Worm (Caenorhabditis elegans) whole organism, L4 larva: ENCODE measurements around the gene C05G5.3.

ENCODE experiments used
- D1046.2 ChIP-seq: fragments of 200-800 bp; sonication (Bioruptor generic); IDR thresholded peaks from 2 replicates; pipeline ENCODE4 v1.3.6; 2022; ENCODE audit warnings: missing genetic modification characterization, missing compliant biosample characterization
- F44E2.7 ChIP-seq: fragments of 200-800 bp; sonication (Bioruptor generic); IDR thresholded peaks from 2 replicates; pipeline ENCODE4 v2.1.2; 2022; ENCODE audit warnings: missing genetic modification characterization, missing compliant biosample characterization
- F49E8.2 ChIP-seq: sonication (generic microtip); optimal IDR thresholded peaks from 2 replicates; lab custom pipeline; 2016; ENCODE audit warnings: missing compliant biosample characterization, mild to moderate bottlenecking, missing genetic modification characterization, borderline replicate concordance
- T20F7.1 ChIP-seq: fragments of 200-800 bp; sonication (Bioruptor generic); optimal IDR thresholded peaks from 2 replicates; lab custom pipeline; 2018; ENCODE audit warnings: mild to moderate bottlenecking, missing genetic modification characterization, missing compliant biosample characterization
- T26A8.4 ChIP-seq: fragments of 200-800 bp; sonication (Bioruptor generic); IDR thresholded peaks from 2 replicates; pipeline ENCODE4 v1.3.6; 2022; ENCODE audit warnings: missing genetic modification characterization, missing compliant biosample characterization
- ZK337.2 ChIP-seq: fragments of 200-800 bp; sonication (Bioruptor generic); IDR thresholded peaks from 2 replicates; pipeline ENCODE4 v1.3.6; 2022; ENCODE audit warnings: missing genetic modification reagents, missing genetic modification characterization, missing compliant biosample characterization
- ZK546.5 ChIP-seq, 2 experiments: sonication (generic microtip); optimal IDR thresholded peaks; 2 replicates each; lab custom pipeline; 2017; ENCODE audit warnings: missing biosample characterization in 2 of 2, missing genetic modification characterization in 2 of 2
- aha-1 ChIP-seq: fragments of 150-350 bp; peaks from one replicate; lab custom pipeline; 2014; ENCODE audit warnings: missing biosample characterization, missing genetic modification characterization
- arid-1 ChIP-seq: fragments of 200-800 bp; sonication (Bioruptor generic); conservative IDR thresholded peaks from 2 replicates; pipeline ENCODE4 v1.3.6; 2022; ENCODE audit warnings: missing genetic modification reagents, missing genetic modification characterization, missing compliant biosample characterization
- ceh-20 ChIP-seq: fragments of 200-800 bp; sonication (Bioruptor generic); IDR thresholded peaks from 2 replicates; pipeline ENCODE4 v1.3.6; 2022; ENCODE audit warnings: missing genetic modification reagents, missing genetic modification characterization, missing compliant biosample characterization
- ces-1 ChIP-seq: fragments of 150-350 bp; sonication (generic microtip); optimal IDR thresholded peaks from 4 replicates; lab custom pipeline; 2014; ENCODE audit warnings: missing biosample characterization, missing genetic modification reagents, missing genetic modification characterization
- cey-2 ChIP-seq: sonication (generic microtip); optimal IDR thresholded peaks from 3 replicates; lab custom pipeline; 2017; ENCODE audit warnings: missing genetic modification characterization, mild to moderate bottlenecking, missing compliant biosample characterization, antibody characterized with exemption, borderline replicate concordance; ENCODE audit not compliant: insufficient read depth
- daf-12 ChIP-seq: fragments of 150-350 bp; optimal IDR thresholded peaks from 2 replicates; lab custom pipeline; 2014; ENCODE audit warnings: missing biosample characterization, missing genetic modification reagents, missing genetic modification characterization
- dmd-6 ChIP-seq: fragments of 200-800 bp; sonication (Bioruptor generic); IDR thresholded peaks from 2 replicates; pipeline ENCODE4 v1.3.6; 2022; ENCODE audit warnings: missing genetic modification reagents, missing genetic modification characterization, missing compliant biosample characterization
- dpl-1 ChIP-seq: fragments of 150-350 bp; optimal IDR thresholded peaks from 2 replicates; lab custom pipeline; 2014; ENCODE audit warnings: missing biosample characterization, missing genetic modification reagents, missing genetic modification characterization
- dve-1 ChIP-seq: sonication (generic microtip); optimal IDR thresholded peaks from 2 replicates; lab custom pipeline; 2017; ENCODE audit warnings: antibody characterized with exemption, mild to moderate bottlenecking, missing genetic modification characterization, missing compliant biosample characterization; ENCODE audit not compliant: insufficient read depth
- egl-27 ChIP-seq: sonication (generic microtip); optimal IDR thresholded peaks from 3 replicates; lab custom pipeline; 2017; ENCODE audit warnings: missing biosample characterization, missing genetic modification reagents, missing genetic modification characterization
- fos-1 ChIP-seq: fragments of 150-350 bp; optimal IDR thresholded peaks from 2 replicates; lab custom pipeline; 2014; ENCODE audit warnings: missing biosample characterization, missing genetic modification characterization
- hif-1 ChIP-seq, 2 experiments: sonication (generic microtip); optimal IDR thresholded peaks; 2 replicates each; lab custom pipeline; 2016 to 2017; ENCODE audit warnings: missing compliant biosample characterization in 2 of 2, missing genetic modification characterization in 2 of 2, missing genetic modification reagents in 2 of 2, missing genotype in 2 of 2, mild to moderate bottlenecking in 1 of 2
- hlh-11 ChIP-seq: fragments of 200-800 bp; sonication (Bioruptor generic); optimal IDR thresholded peaks from 2 replicates; lab custom pipeline; 2018; ENCODE audit warnings: mild to moderate bottlenecking, missing genetic modification characterization, missing compliant biosample characterization
- hlh-30 ChIP-seq: sonication (generic microtip); optimal IDR thresholded peaks from 2 replicates; lab custom pipeline; 2017; ENCODE audit warnings: antibody characterized with exemption, mild to moderate bottlenecking, missing genetic modification characterization, missing compliant biosample characterization; ENCODE audit not compliant: insufficient read depth
- lin-29 ChIP-seq: fragments of 200-800 bp; sonication (Bioruptor generic); IDR thresholded peaks from 2 replicates; pipeline ENCODE4 v1.3.6; 2022; ENCODE audit warnings: missing genetic modification reagents, missing genetic modification characterization, missing compliant biosample characterization
- lin-39 ChIP-seq: fragments of 150-350 bp; optimal IDR thresholded peaks from 2 replicates; lab custom pipeline; 2014; ENCODE audit warnings: missing biosample characterization, missing genetic modification reagents, missing genetic modification characterization
- lsy-2 ChIP-seq, 2 experiments: fragments of 150-350 bp in 1 of 2; sonication (generic microtip) in 1 of 2; optimal IDR thresholded peaks; 2 replicates each; lab custom pipeline; 2014 to 2017; ENCODE audit warnings: missing biosample characterization in 2 of 2, missing genetic modification characterization in 2 of 2
- madf-9 ChIP-seq: fragments of 200-800 bp; sonication (Bioruptor generic); conservative IDR thresholded peaks from 2 replicates; pipeline ENCODE4 v1.3.6; 2022; ENCODE audit warnings: missing genetic modification reagents, missing genetic modification characterization, missing compliant biosample characterization
- mdl-1 ChIP-seq, 2 experiments: fragments of 150-350 bp in 1 of 2; sonication (generic microtip) in 1 of 2; optimal IDR thresholded peaks; 2 replicates each; lab custom pipeline; 2014 to 2017; ENCODE audit warnings: missing biosample characterization in 2 of 2, missing genetic modification characterization in 2 of 2
- mdt-29 ChIP-seq: fragments of 200-800 bp; sonication (Bioruptor generic); IDR thresholded peaks from 2 replicates; pipeline ENCODE4 v1.3.6; 2022; ENCODE audit warnings: missing genetic modification reagents, missing genetic modification characterization, missing compliant biosample characterization
- mes-2 ChIP-seq: sonication (generic microtip); optimal IDR thresholded peaks from 2 replicates; lab custom pipeline; 2016; ENCODE audit warnings: missing genotype, mild to moderate bottlenecking, missing genetic modification characterization, missing compliant biosample characterization; ENCODE audit not compliant: poor library complexity, severe bottlenecking
- nhr-10 ChIP-seq: fragments of 150-350 bp; optimal IDR thresholded peaks from 2 replicates; lab custom pipeline; 2014; ENCODE audit warnings: missing biosample characterization, missing genetic modification characterization
- nhr-102 ChIP-seq: sonication (generic microtip); optimal IDR thresholded peaks from 2 replicates; lab custom pipeline; 2016; ENCODE audit warnings: mild to moderate bottlenecking, missing genetic modification characterization, moderate library complexity, missing compliant biosample characterization
- nhr-25 ChIP-seq: sonication (generic microtip); optimal IDR thresholded peaks from 2 replicates; lab custom pipeline; 2017; ENCODE audit warnings: missing genetic modification characterization, mild to moderate bottlenecking, missing compliant biosample characterization, antibody characterized with exemption, moderate library complexity, borderline replicate concordance; ENCODE audit not compliant: insufficient read depth
- nhr-28 ChIP-seq: fragments of 150-350 bp; optimal IDR thresholded peaks from 2 replicates; lab custom pipeline; 2014; ENCODE audit warnings: missing biosample characterization, missing genetic modification characterization
- nhr-48 ChIP-seq: sonication (generic microtip); optimal IDR thresholded peaks from 2 replicates; lab custom pipeline; 2016; ENCODE audit warnings: mild to moderate bottlenecking, missing genetic modification characterization, missing compliant biosample characterization
- nhr-76 ChIP-seq: fragments of 150-350 bp; optimal IDR thresholded peaks from 2 replicates; lab custom pipeline; 2014; ENCODE audit warnings: missing biosample characterization, missing genetic modification characterization
- pha-4 ChIP-seq, 2 experiments: fragments of 150-350 bp in 1 of 2; fragments of 200-800 bp in 1 of 2; sonication (Bioruptor generic) in 1 of 2; IDR thresholded peaks in 1 of 2; optimal IDR thresholded peaks in 1 of 2; 2 replicates each; pipeline versions ENCODE4 v1.3.6 to Lab custom; 2014 to 2022; ENCODE audit warnings: missing genetic modification characterization in 2 of 2, missing genetic modification reagents in 2 of 2, missing biosample characterization in 1 of 2, missing compliant biosample characterization in 1 of 2
- php-3 ChIP-seq: fragments of 200-800 bp; sonication (Bioruptor generic); IDR thresholded peaks from 2 replicates; pipeline ENCODE4 v1.3.6; 2022; ENCODE audit warnings: missing genetic modification reagents, missing genetic modification characterization, missing compliant biosample characterization
- rbr-2 ChIP-seq: sonication (generic microtip); optimal IDR thresholded peaks from 2 replicates; lab custom pipeline; 2016; ENCODE audit warnings: missing genotype, missing genetic modification characterization, missing compliant biosample characterization
- set-16 ChIP-seq: fragments of 200-800 bp; sonication (Bioruptor generic); IDR thresholded peaks from 2 replicates; pipeline ENCODE4 v1.3.6; 2022; ENCODE audit warnings: missing genetic modification reagents, missing genetic modification characterization, missing compliant biosample characterization
- tag-97 ChIP-seq: fragments of 200-800 bp; sonication (Bioruptor generic); IDR thresholded peaks from 2 replicates; pipeline ENCODE4 v1.3.6; 2022; ENCODE audit warnings: missing genetic modification characterization, missing compliant biosample characterization
- tra-1 ChIP-seq: fragments of 200-800 bp; sonication (Bioruptor generic); IDR thresholded peaks from 2 replicates; pipeline ENCODE4 v1.3.6; 2022; ENCODE audit warnings: missing genetic modification reagents, missing genetic modification characterization, missing compliant biosample characterization
- unc-62 ChIP-seq, 3 experiments: fragments of 150-350 bp in 1 of 3; sonication (generic microtip); optimal IDR thresholded peaks in 2 of 3; peaks in 1 of 3; 1 replicate in 1 of 3; 2 replicates in 2 of 3; lab custom pipeline; 2014 to 2017; ENCODE audit warnings: missing biosample characterization in 3 of 3, missing genetic modification characterization in 3 of 3, missing genetic modification reagents in 3 of 3, missing genotype in 1 of 3
- zag-1 ChIP-seq: fragments of 150-350 bp; optimal IDR thresholded peaks from 2 replicates; lab custom pipeline; 2014; ENCODE audit warnings: missing biosample characterization, missing genetic modification characterization
- ztf-7 ChIP-seq: fragments of 150-350 bp; optimal IDR thresholded peaks from 2 replicates; lab custom pipeline; 2014; ENCODE audit warnings: missing biosample characterization, missing genetic modification characterization

Gene C05G5.3

ce11 chrX:14746948-14747347, 4.9 kb downstream of the C05G5.3 start, which contains the start of gene C05G5.2 (continued):
- no peak for TF ChIP-seq ZK337.2
- TF ChIP-seq php-3 (GFP tag; lab: Robert Waterston, UW), result peak; percentile 57; the same call in 1 of the 2 replicates
- TF ChIP-seq madf-9 (GFP tag; lab: Robert Waterston, UW), result peak; percentile 55; the same call in 1 of the 2 replicates
- TF ChIP-seq tag-97 (GFP tag; lab: Robert Waterston, UW), result no peak
- TF ChIP-seq nhr-48 (tag; lab: Kevin White, UChicago), result peak; percentile 76
- TF ChIP-seq fos-1, result no peak
- no peak for TF ChIP-seq F49E8.2 (tag; lab: Kevin White, UChicago)
- peak; percentile 81 for TF ChIP-seq pha-4 (GFP tag; IDR thresholded peaks at IDR 0.05; lab: Robert Waterston, UW)
- peak; percentile 81 for TF ChIP-seq pha-4 (tag; optimal IDR thresholded peaks at IDR 0.05; lab: Kevin White, UChicago)
- peak; percentile 84 for TF ChIP-seq nhr-102 (tag; lab: Kevin White, UChicago)

ce11 chrX:14745218-14745617, 6.6 kb downstream of the C05G5.3 start:
- no peak for TF ChIP-seq unc-62 (GFP tag; optimal IDR thresholded peaks at IDR 0.05 in 1 of 2; lab: Kevin White, UChicago)
- TF ChIP-seq unc-62 (tag; optimal IDR thresholded peaks at IDR 0.05; lab: Kevin White, UChicago), result no peak
- peak; percentile 1 for TF ChIP-seq nhr-28
- TF ChIP-seq nhr-25, result peak; percentile 6
- no peak for TF ChIP-seq pha-4 (GFP tag; IDR thresholded peaks at IDR 0.05; lab: Robert Waterston, UW)
- TF ChIP-seq pha-4 (tag; optimal IDR thresholded peaks at IDR 0.05; lab: Kevin White, UChicago), result peak; percentile 89
- TF ChIP-seq hlh-11, result peak; percentile 46
- TF ChIP-seq hlh-30 (tag; lab: Kevin White, UChicago), result peak; percentile 10
- no peak for TF ChIP-seq egl-27 (tag; lab: Kevin White, UChicago)

- TF ChIP-seq egl-27 (tag; lab: Kevin White, UChicago) (no peak), zag-1 (no peak), ces-1 (GFP tag; lab: Kevin White, UChicago) (no peak), mdt-29 (GFP tag; lab: Robert Waterston, UW) (no peak), arid-1 (GFP tag; lab: Robert Waterston, UW) (peak; percentile 43; the same call in 1 of the 2 replicates), fos-1 (no peak), D1046.2 (GFP tag; lab: Robert Waterston, UW) (peak; percentile 50; the same call in 1 of the 2 replicates), dpl-1 (GFP tag; lab: Kevin White, UChicago) (no peak), cey-2 (tag; lab: Kevin White, UChicago) (no peak), nhr-10 (tag; lab: Kevin White, UChicago) (no peak), lsy-2 (tag; optimal IDR thresholded peaks at IDR 0.05; lab: Kevin White, UChicago) (peak in 1 of 2 experiments; percentile 3), hlh-11 (peak; percentile 84), dve-1 (tag; lab: Kevin White, UChicago) (peak; percentile 21), php-3 (GFP tag; lab: Robert Waterston, UW) (peak; percentile 70), ZK546.5 (tag; optimal IDR thresholded peaks at IDR 0.05; lab: Kevin White, UChicago) (no peak), set-16 (GFP tag; lab: Robert Waterston, UW) (peak; percentile 94), aha-1 (tag; lab: Kevin White, UChicago) (peak; percentile 24), dmd-6 (GFP tag; lab: Robert Waterston, UW) (0 out of 2 replicates have a peak, but pooled peaks have one; percentile 20), mdl-1 (tag; optimal IDR thresholded peaks at IDR 0.05; lab: Kevin White, UChicago) (peak in 1 of 2 experiments; percentile 40), T20F7.1 (GFP tag; lab: Kevin White, UChicago) (no peak), daf-12 (tag; lab: Kevin White, UChicago) (no peak), ceh-20 (no peak), lin-39 (no peak), rbr-2 (tag; lab: Kevin White, UChicago) (peak; percentile 36), nhr-48 (tag; lab: Kevin White, UChicago) (peak; percentile 41), F44E2.7 (GFP tag; lab: Robert Waterston, UW) (0 out of 2 replicates have a peak, but pooled peaks have one; percentile 46), hif-1 (tag; optimal IDR thresholded peaks at IDR 0.05; lab: Kevin White, UChicago) (peak in 1 of 2 experiments; percentile 56), T26A8.4 (GFP tag; lab: Robert Waterston, UW) (peak; percentile 49; the same call in 1 of the 2 replicates), nhr-76 (tag; lab: Kevin White, UChicago) (no peak), lin-29 (no peak), ztf-7 (peak; percentile 11), mes-2 (tag; lab: Kevin White, UChicago) (peak; percentile 6), tra-1 (GFP tag; lab: Robert Waterston, UW) (no peak)
Observed at ce11 chrX:14744496-14744895, 7.3 kb downstream of the C05G5.3 start.
